Fruit fly (Drosophila melanogaster): ENCODE results near the gene Syx18.

dm6 chr3R:24601069-24601468 is 24.3 kb downstream of the Syx18 start:
- TF ChIP-seq psq (optimal IDR thresholded peaks at IDR 0.05) (no peak), Sin3A (optimal IDR thresholded peaks at IDR 0.05) (no peak)

Measured in Kc167 (cell line).